Worm (Caenorhabditis elegans): ENCODE results near the gene C17G10.10.
A peak's percentile ranks its signal among the peaks of the same experiment; 100 is the strongest.

Gene C17G10.10

DNA sequence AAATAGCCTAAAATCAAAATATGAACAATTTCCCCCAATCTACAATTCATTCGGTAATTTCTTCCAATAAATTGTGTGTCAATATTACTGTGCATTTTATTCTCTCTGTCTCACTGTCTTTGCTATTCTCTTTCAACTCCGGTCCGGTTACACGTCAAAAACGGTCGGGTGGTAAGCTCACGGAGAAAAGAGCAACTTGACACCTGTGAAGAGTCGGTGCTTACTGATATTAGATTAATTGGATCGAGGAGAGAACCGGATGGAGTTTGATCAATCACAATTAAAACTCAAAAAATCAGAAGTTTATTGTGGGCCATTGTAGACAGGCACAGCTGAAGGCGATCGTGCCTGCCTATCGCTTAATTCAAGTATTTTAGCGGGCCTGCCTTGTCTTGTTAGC lies 24.3 kb downstream of the C17G10.10 start (continued):
- TF ChIP-seq ZK185.1 (tag; optimal IDR thresholded peaks at IDR 0.05; ENCODE audit: poor library complexity, severe bottlenecking) (no peak), D2030.7 (GFP tag; IDR thresholded peaks at IDR 0.05) (no peak), madf-10 (tag; optimal IDR thresholded peaks at IDR 0.05) (no peak), Y53F4B.3 (GFP tag; IDR thresholded peaks at IDR 0.05) (no peak), rec-8 (tag; optimal IDR thresholded peaks at IDR 0.05) (no peak), B0019.2 (GFP tag; conservative IDR thresholded peaks at IDR 0.05) (no peak), Y67H2A.10 (GFP tag; conservative IDR thresholded peaks at IDR 0.05) (no peak), gei-17 (GFP tag; optimal IDR thresholded peaks at IDR 0.05) (peak; percentile 55), dpff-1 (tag; optimal IDR thresholded peaks at IDR 0.05) (no peak), C06A6.2 (GFP tag; conservative IDR thresholded peaks at IDR 0.05) (0 out of 2 replicates have a peak, but pooled peaks have one; percentile 26), F39B2.1 (GFP tag; IDR thresholded peaks at IDR 0.05) (no peak), ceh-40 (GFP tag; IDR thresholded peaks at IDR 0.05) (no peak), lsl-1 (GFP tag; optimal IDR thresholded peaks at IDR 0.05) (no peak), ztf-22 (GFP tag; optimal IDR thresholded peaks at IDR 0.05) (no peak), die-1 (tag; optimal IDR thresholded peaks at IDR 0.05) (no peak), cebp-1 (GFP tag; IDR thresholded peaks at IDR 0.05) (no peak), cebp-1 (tag; optimal IDR thresholded peaks at IDR 0.05) (peak; percentile 40), ceh-58 (GFP tag; IDR thresholded peaks at IDR 0.05) (no peak), F10E7.11 (tag; optimal IDR thresholded peaks at IDR 0.05) (no peak), atf-7 (tag; optimal IDR thresholded peaks at IDR 0.05) (peak; percentile 70), unc-130 (GFP tag; optimal IDR thresholded peaks at IDR 0.05) (no peak), tlf-1 (GFP tag; optimal IDR thresholded peaks at IDR 0.05) (no peak), lin-54 (GFP tag; optimal IDR thresholded peaks at IDR 0.05) (peak; percentile 6), F33H1.4 (GFP tag; IDR thresholded peaks at IDR 0.05) (no peak), ccch-3 (GFP tag; optimal IDR thresholded peaks at IDR 0.05) (no peak), lin-35 (GFP tag; optimal IDR thresholded peaks at IDR 0.05) (peak in 1 of 3 experiments; percentile 55), repo-1 (tag; optimal IDR thresholded peaks at IDR 0.05) (peak; percentile 86), hrde-1 (tag; optimal IDR thresholded peaks at IDR 0.05; ENCODE audit: borderline replicate concordance) (no peak), ztf-26 (tag; optimal IDR thresholded peaks at IDR 0.05) (no peak), egl-44 (GFP tag; IDR thresholded peaks at IDR 0.05) (no peak), him-1 (tag; optimal IDR thresholded peaks at IDR 0.05) (no peak), ztf-3 (GFP tag; optimal IDR thresholded peaks at IDR 0.05) (no peak), ceh-79 (tag; optimal IDR thresholded peaks at IDR 0.05) (no peak), Y79H2A.3 (GFP tag; conservative IDR thresholded peaks at IDR 0.05) (no peak), ztf-28 (GFP tag; IDR thresholded peaks at IDR 0.05) (no peak), nfya-1 (tag; optimal IDR thresholded peaks at IDR 0.05; ENCODE audit: borderline replicate concordance, insufficient read depth) (no peak), hlh-26 (GFP tag; conservative IDR thresholded peaks at IDR 0.05) (no peak), tbx-9 (tag; optimal IDR thresholded peaks at IDR 0.05; ENCODE audit: borderline replicate concordance) (no peak), mxl-1 (tag; optimal IDR thresholded peaks at IDR 0.05) (no peak), nhr-80 (tag; optimal IDR thresholded peaks at IDR 0.05) (no peak), nhr-120 (GFP tag; IDR thresholded peaks at IDR 0.05) (no peak), bed-2 (GFP tag; IDR thresholded peaks at IDR 0.05) (no peak), attf-6 (GFP tag; IDR thresholded peaks at IDR 0.05) (no peak), lir-1 (GFP tag; conservative IDR thresholded peaks at IDR 0.05) (no peak), F22D6.2 (tag; optimal IDR thresholded peaks at IDR 0.05) (no peak), dox-1 (GFP tag; IDR thresholded peaks at IDR 0.05) (peak; percentile 45; the same call in 1 of the 2 replicates), mel-28 (tag; optimal IDR thresholded peaks at IDR 0.05; ENCODE audit: borderline replicate concordance) (no peak), F57A8.1 (GFP tag; optimal IDR thresholded peaks at IDR 0.05) (no peak), pha-4 (tag; optimal IDR thresholded peaks at IDR 0.05) (no peak), tbp1 (GFP tag; optimal IDR thresholded peaks at IDR 0.05) (no peak)
